Worm (Caenorhabditis elegans) whole organism, late embryonic: ENCODE data around the gene F32D8.11.

ENCODE experiments used
- C08G9.2 ChIP-seq: sonication (generic microtip); optimal IDR thresholded peaks from 2 replicates; lab custom pipeline; 2016; ENCODE audit warnings: mild to moderate bottlenecking, missing genetic modification characterization, moderate library complexity, missing compliant biosample characterization
- C38D4.7 ChIP-seq: fragments of 200-800 bp; sonication (Bioruptor generic); optimal IDR thresholded peaks from 2 replicates; lab custom pipeline; 2018; ENCODE audit warnings: mild to moderate bottlenecking, missing genetic modification characterization, moderate library complexity, missing compliant biosample characterization
- F13H6.1 ChIP-seq: sonication (generic microtip); optimal IDR thresholded peaks from 2 replicates; lab custom pipeline; 2016; ENCODE audit warnings: missing genetic modification characterization, missing compliant biosample characterization
- K02D7.2 ChIP-seq: sonication (generic microtip); optimal IDR thresholded peaks from 2 replicates; lab custom pipeline; 2017; ENCODE audit warnings: mild to moderate bottlenecking, missing genetic modification characterization, missing compliant biosample characterization
- K09A11.1 ChIP-seq: sonication (generic microtip); optimal IDR thresholded peaks from 2 replicates; lab custom pipeline; 2017; ENCODE audit warnings: antibody characterized with exemption, mild to moderate bottlenecking, missing genetic modification characterization, missing compliant biosample characterization; ENCODE audit not compliant: insufficient read depth
- Y22D7AL.16 ChIP-seq: sonication (generic microtip); optimal IDR thresholded peaks from 2 replicates; lab custom pipeline; 2016; ENCODE audit warnings: missing genetic modification characterization, missing compliant biosample characterization
- ahr-1 ChIP-seq: sonication (generic microtip); optimal IDR thresholded peaks from 2 replicates; lab custom pipeline; 2016; ENCODE audit warnings: missing genetic modification characterization, missing compliant biosample characterization
- ama-1 ChIP-seq: fragments of 150-350 bp; optimal IDR thresholded peaks from 2 replicates; lab custom pipeline; 2014
- ceh-14 ChIP-seq: sonication (generic microtip); optimal IDR thresholded peaks from 2 replicates; lab custom pipeline; 2016; ENCODE audit warnings: missing genotype, missing genetic modification characterization, missing compliant biosample characterization
- ceh-19 ChIP-seq: fragments of 200-800 bp; sonication (Bioruptor generic); optimal IDR thresholded peaks from 2 replicates; lab custom pipeline; 2018; ENCODE audit warnings: mild to moderate bottlenecking, missing genetic modification characterization, missing compliant biosample characterization
- ceh-2 ChIP-seq: sonication (generic microtip); optimal IDR thresholded peaks from 2 replicates; lab custom pipeline; 2016; ENCODE audit warnings: missing genotype, missing genetic modification characterization, missing compliant biosample characterization
- ceh-22 ChIP-seq: sonication (generic microtip); optimal IDR thresholded peaks from 2 replicates; lab custom pipeline; 2017; ENCODE audit warnings: missing biosample characterization, missing genetic modification characterization
- ceh-24 ChIP-seq: sonication (generic microtip); optimal IDR thresholded peaks from 2 replicates; lab custom pipeline; 2016; ENCODE audit warnings: mild to moderate bottlenecking, missing genetic modification characterization, missing compliant biosample characterization
- ceh-30 ChIP-seq: fragments of 150-350 bp; optimal IDR thresholded peaks from 2 replicates; lab custom pipeline; 2014; ENCODE audit warnings: missing biosample characterization, missing genetic modification characterization
- ceh-31 ChIP-seq: sonication (generic microtip); optimal IDR thresholded peaks from 2 replicates; lab custom pipeline; 2016; ENCODE audit warnings: missing genetic modification characterization, missing compliant biosample characterization
- ceh-34 ChIP-seq: sonication (generic microtip); optimal IDR thresholded peaks from 2 replicates; lab custom pipeline; 2016; ENCODE audit warnings: mild to moderate bottlenecking, missing genetic modification characterization, missing compliant biosample characterization
- ceh-45 ChIP-seq: fragments of 200-800 bp; sonication (Bioruptor generic); IDR thresholded peaks from 2 replicates; pipeline ENCODE4 v1.3.6; 2022; ENCODE audit warnings: missing genetic modification reagents, missing genetic modification characterization, missing compliant biosample characterization
- ceh-6 ChIP-seq: fragments of 200-800 bp; sonication (Bioruptor generic); optimal IDR thresholded peaks from 2 replicates; lab custom pipeline; 2018; ENCODE audit warnings: mild to moderate bottlenecking, missing genetic modification characterization, missing compliant biosample characterization
- che-1 ChIP-seq: sonication (generic microtip); optimal IDR thresholded peaks from 2 replicates; lab custom pipeline; 2016; ENCODE audit warnings: mild to moderate bottlenecking, missing genetic modification characterization, missing compliant biosample characterization
- dmd-4 ChIP-seq: sonication (generic microtip); optimal IDR thresholded peaks from 2 replicates; lab custom pipeline; 2016; ENCODE audit warnings: borderline replicate concordance, missing genetic modification characterization, missing compliant biosample characterization
- dve-1 ChIP-seq: sonication (generic microtip); optimal IDR thresholded peaks from 2 replicates; lab custom pipeline; 2017; ENCODE audit warnings: antibody characterized with exemption, mild to moderate bottlenecking, missing genetic modification characterization, missing compliant biosample characterization
- ets-4 ChIP-seq: sonication (generic microtip); optimal IDR thresholded peaks from 2 replicates; lab custom pipeline; 2016; ENCODE audit warnings: missing genetic modification characterization, missing compliant biosample characterization
- eyg-1 ChIP-seq: sonication (generic microtip); optimal IDR thresholded peaks from 2 replicates; lab custom pipeline; 2016; ENCODE audit warnings: missing genotype, missing genetic modification characterization, missing compliant biosample characterization
- fax-1 ChIP-seq: sonication (generic microtip); optimal IDR thresholded peaks from 2 replicates; lab custom pipeline; 2016; ENCODE audit warnings: missing genotype, missing genetic modification characterization, missing compliant biosample characterization
- fkh-10 ChIP-seq: fragments of 150-350 bp; optimal IDR thresholded peaks from 2 replicates; lab custom pipeline; 2014; ENCODE audit warnings: missing biosample characterization, missing genetic modification reagents, missing genetic modification characterization
- fkh-6 ChIP-seq: sonication (generic microtip); optimal IDR thresholded peaks from 2 replicates; lab custom pipeline; 2016; ENCODE audit warnings: missing genetic modification characterization, missing compliant biosample characterization
- hlh-13 ChIP-seq: fragments of 200-800 bp; sonication (Bioruptor generic); optimal IDR thresholded peaks from 2 replicates; lab custom pipeline; 2018; ENCODE audit warnings: mild to moderate bottlenecking, missing genetic modification characterization, missing compliant biosample characterization
- hlh-15 ChIP-seq: sonication (generic microtip); optimal IDR thresholded peaks from 2 replicates; lab custom pipeline; 2016; ENCODE audit warnings: missing genetic modification characterization, missing compliant biosample characterization
- hlh-30 ChIP-seq: sonication (generic microtip); optimal IDR thresholded peaks from 2 replicates; lab custom pipeline; 2017; ENCODE audit warnings: antibody characterized with exemption, missing genetic modification characterization, missing compliant biosample characterization; ENCODE audit not compliant: insufficient read depth
- hlh-6 ChIP-seq: sonication (generic microtip); optimal IDR thresholded peaks from 2 replicates; lab custom pipeline; 2016; ENCODE audit warnings: missing genotype, missing genetic modification characterization, missing compliant biosample characterization
- lin-11 ChIP-seq: fragments of 200-800 bp; sonication (Bioruptor generic); optimal IDR thresholded peaks from 2 replicates; lab custom pipeline; 2018; ENCODE audit warnings: mild to moderate bottlenecking, missing genetic modification characterization, missing compliant biosample characterization
- madf-2 ChIP-seq: sonication (generic microtip); optimal IDR thresholded peaks from 2 replicates; lab custom pipeline; 2017; ENCODE audit warnings: missing genetic modification characterization, missing compliant biosample characterization
- mec-3 ChIP-seq: sonication (generic microtip); optimal IDR thresholded peaks from 2 replicates; lab custom pipeline; 2016; ENCODE audit warnings: borderline replicate concordance, missing genetic modification characterization, missing compliant biosample characterization
- nhr-232 ChIP-seq: sonication (generic microtip); optimal IDR thresholded peaks from 2 replicates; lab custom pipeline; 2016; ENCODE audit warnings: missing genetic modification characterization, missing compliant biosample characterization
- odd-2 ChIP-seq: sonication (generic microtip); optimal IDR thresholded peaks from 2 replicates; lab custom pipeline; 2017; ENCODE audit warnings: antibody characterized with exemption, mild to moderate bottlenecking, missing genetic modification characterization, missing compliant biosample characterization
- pag-3 ChIP-seq: sonication (generic microtip); optimal IDR thresholded peaks from 2 replicates; lab custom pipeline; 2016; ENCODE audit warnings: missing compliant biosample characterization, missing genetic modification characterization, borderline replicate concordance
- pat-9 ChIP-seq: fragments of 200-800 bp; sonication (Bioruptor generic); optimal IDR thresholded peaks from 2 replicates; lab custom pipeline; 2018; ENCODE audit warnings: mild to moderate bottlenecking, missing genetic modification characterization, moderate library complexity, missing compliant biosample characterization
- pax-1 ChIP-seq: fragments of 150-350 bp; optimal IDR thresholded peaks from 2 replicates; lab custom pipeline; 2014; ENCODE audit warnings: missing biosample characterization, missing genetic modification characterization
- pha-2 ChIP-seq: sonication (generic microtip); optimal IDR thresholded peaks from 2 replicates; lab custom pipeline; 2017; ENCODE audit warnings: mild to moderate bottlenecking, missing genetic modification characterization, missing compliant biosample characterization
- pha-4 ChIP-seq: fragments of 150-350 bp; optimal IDR thresholded peaks from 2 replicates; lab custom pipeline; 2018; ENCODE audit warnings: missing biosample characterization, missing genetic modification reagents, missing genetic modification characterization
- pros-1 ChIP-seq: fragments of 150-350 bp; optimal IDR thresholded peaks from 2 replicates; lab custom pipeline; 2014; ENCODE audit warnings: missing biosample characterization, missing genetic modification reagents, missing genetic modification characterization
- ref-2 ChIP-seq: sonication (generic microtip); optimal IDR thresholded peaks from 2 replicates; lab custom pipeline; 2016; ENCODE audit warnings: missing genetic modification characterization, missing compliant biosample characterization
- sdc-2 ChIP-seq: sonication (generic microtip); optimal IDR thresholded peaks from 2 replicates; lab custom pipeline; 2016; ENCODE audit warnings: missing genotype, missing genetic modification characterization, missing compliant biosample characterization
- sox-4 ChIP-seq: sonication (generic microtip); optimal IDR thresholded peaks from 2 replicates; lab custom pipeline; 2017; ENCODE audit warnings: mild to moderate bottlenecking, missing genetic modification characterization, inconsistent platforms, missing compliant biosample characterization
- tbx-2 ChIP-seq: sonication (generic microtip); optimal IDR thresholded peaks from 2 replicates; lab custom pipeline; 2016; ENCODE audit warnings: missing genetic modification characterization, missing compliant biosample characterization
- tbx-7 ChIP-seq: sonication (generic microtip); optimal IDR thresholded peaks from 2 replicates; lab custom pipeline; 2016; ENCODE audit warnings: missing genotype, missing genetic modification characterization, missing compliant biosample characterization
- unc-3 ChIP-seq, 2 experiments: fragments of 200-800 bp in 1 of 2; sonication (Bioruptor generic) in 1 of 2; sonication (generic microtip) in 1 of 2; conservative IDR thresholded peaks in 1 of 2; optimal IDR thresholded peaks in 1 of 2; 2 replicates each; pipeline versions ENCODE4 v1.3.6 to Lab custom; 2016 to 2022; ENCODE audit warnings: missing compliant biosample characterization in 2 of 2, missing genetic modification characterization in 2 of 2, missing genetic modification reagents in 1 of 2
- unc-42 ChIP-seq: sonication (generic microtip); optimal IDR thresholded peaks from 2 replicates; lab custom pipeline; 2016; ENCODE audit warnings: missing genotype, missing genetic modification characterization, missing compliant biosample characterization
- unc-55 ChIP-seq: sonication (generic microtip); optimal IDR thresholded peaks from 2 replicates; lab custom pipeline; 2017; ENCODE audit warnings: missing biosample characterization, missing genetic modification reagents, missing genetic modification characterization
- zip-5 ChIP-seq: sonication (generic microtip); optimal IDR thresholded peaks from 2 replicates; lab custom pipeline; 2016; ENCODE audit warnings: missing genetic modification characterization, missing compliant biosample characterization

The F32D8.11 gene

ce11 chrV:10859048-10859637 lies 29.8 kb downstream of the F32D8.11 start:
- TF ChIP-seq hlh-30 (peak; percentile 1), fkh-10 (GFP tag; lab: Kevin White, UChicago) (no peak), ref-2 (no peak), ceh-14 (tag; lab: Kevin White, UChicago) (no peak), ama-1 (lab: Kevin White, UChicago) (no peak)

- TF ChIP-seq hlh-13 (GFP tag; lab: Kevin White, UChicago) (no peak), eyg-1 (no peak), ceh-14 (tag; lab: Kevin White, UChicago) (peak; percentile 21), hlh-30 (peak; percentile 71), fkh-10 (GFP tag; lab: Kevin White, UChicago) (no peak), nhr-232 (no peak), mec-3 (tag; lab: Kevin White, UChicago) (no peak), hlh-15 (tag; lab: Kevin White, UChicago) (no peak), zip-5 (tag; lab: Kevin White, UChicago) (no peak), unc-42 (tag; lab: Kevin White, UChicago) (peak; percentile 81), pha-2 (tag; lab: Kevin White, UChicago) (no peak), ama-1 (lab: Kevin White, UChicago) (no peak), ceh-30 (tag; lab: Kevin White, UChicago) (no peak), F13H6.1 (tag; lab: Kevin White, UChicago) (peak; percentile 37), hlh-6 (no peak), madf-2 (tag; lab: Kevin White, UChicago) (no peak), pros-1 (tag; lab: Kevin White, UChicago) (peak; percentile 41), ets-4 (tag; lab: Kevin White, UChicago) (no peak), ceh-2 (tag; lab: Kevin White, UChicago) (no peak), Y22D7AL.16 (no peak), ceh-34 (tag; lab: Kevin White, UChicago) (peak; percentile 72), ceh-24 (tag; lab: Kevin White, UChicago) (no peak), pha-4 (tag; lab: Kevin White, UChicago) (no peak), dmd-4 (tag; lab: Kevin White, UChicago) (peak; percentile 60), pag-3 (no peak), K09A11.1 (tag; lab: Kevin White, UChicago) (no peak), C38D4.7 (no peak), lin-11 (tag; lab: Kevin White, UChicago) (no peak), ceh-45 (GFP tag; lab: Robert Waterston, UW) (no peak), dve-1 (no peak), fax-1 (tag; lab: Kevin White, UChicago) (no peak), sdc-2 (tag; lab: Kevin White, UChicago) (no peak), odd-2 (tag; lab: Kevin White, UChicago) (no peak), ceh-31 (tag; lab: Kevin White, UChicago) (peak; percentile 73), che-1 (tag; lab: Kevin White, UChicago) (no peak), ceh-22 (tag; lab: Kevin White, UChicago) (no peak), K02D7.2 (tag; lab: Kevin White, UChicago) (no peak), unc-55 (GFP tag; lab: Kevin White, UChicago) (peak; percentile 67), ceh-6 (GFP tag; lab: Kevin White, UChicago) (no peak), pat-9 (tag; lab: Kevin White, UChicago) (no peak), ceh-19 (GFP tag; lab: Kevin White, UChicago) (peak; percentile 22), ahr-1 (tag; lab: Kevin White, UChicago) (no peak), sox-4 (tag; lab: Kevin White, UChicago) (no peak), pax-1 (no peak), C08G9.2 (tag; lab: Kevin White, UChicago) (no peak), tbx-2 (tag; lab: Kevin White, UChicago) (peak; percentile 74), tbx-7 (tag; lab: Kevin White, UChicago) (no peak), unc-3 (GFP tag; conservative IDR thresholded peaks at IDR 0.05; lab: Robert Waterston, UW) (no peak), unc-3 (tag; optimal IDR thresholded peaks at IDR 0.05; lab: Kevin White, UChicago) (no peak), fkh-6 (no peak)
Observed at ce11 chrV:10858340-10858739, 30.6 kb downstream of the F32D8.11 start.
